Fruit fly (Drosophila melanogaster) whole organism, embryonic: ENCODE results near the gene Muc91C.
A peak's percentile ranks its signal among the peaks of the same experiment; 100 is the strongest.

Experiments used
- Bgb ChIP-seq: fragments of 200-800 bp; sonication (Bioruptor generic); IDR thresholded peaks from 2 replicates; pipeline ENCODE4 v1.3.6; 2022; ENCODE audit warnings: missing biosample characterization, missing genetic modification characterization; ENCODE audit not compliant: partially characterized antibody
- C15 ChIP-seq: fragments of 200-800 bp; sonication (Bioruptor generic); IDR thresholded peaks from 3 replicates; pipeline ENCODE4 v1.3.6; 2022; ENCODE audit warnings: missing biosample characterization, missing genetic modification characterization
- CG13894 ChIP-seq: fragments of 200-800 bp; sonication (Bioruptor generic); optimal IDR thresholded peaks from 3 replicates; lab custom pipeline; 2018; ENCODE audit warnings: missing biosample characterization, mild to moderate bottlenecking, missing genetic modification characterization, moderate library complexity
- CG15479 ChIP-seq: fragments of 200-800 bp; sonication (Bioruptor generic); optimal IDR thresholded peaks from 3 replicates; lab custom pipeline; 2019; ENCODE audit warnings: missing biosample characterization, mild to moderate bottlenecking, missing genetic modification characterization, moderate library complexity
- CG1602 ChIP-seq: fragments of 200-800 bp; sonication (Bioruptor generic); optimal IDR thresholded peaks from 3 replicates; lab custom pipeline; 2016; ENCODE audit warnings: missing biosample characterization, missing genetic modification characterization
- CG16779 ChIP-seq: fragments of 200-800 bp; sonication (Bioruptor generic); IDR thresholded peaks from 2 replicates; pipeline ENCODE4 v1.3.6; 2022; ENCODE audit warnings: missing biosample characterization, missing genetic modification characterization
- CG2678 ChIP-seq: fragments of 200-800 bp; sonication (Bioruptor generic); optimal IDR thresholded peaks from 3 replicates; lab custom pipeline; 2019; ENCODE audit warnings: missing biosample characterization, mild to moderate bottlenecking, missing genetic modification characterization, moderate library complexity
- CG2875 ChIP-seq: fragments of 200-800 bp; sonication (Bioruptor generic); optimal IDR thresholded peaks from 2 replicates; lab custom pipeline; 2017; ENCODE audit warnings: missing biosample characterization, mild to moderate bottlenecking, missing genetic modification characterization, missing genetic modification reagents
- CG30431 ChIP-seq: fragments of 200-800 bp; sonication (Bioruptor generic); optimal IDR thresholded peaks from 2 replicates; lab custom pipeline; 2017; ENCODE audit warnings: missing biosample characterization, missing genetic modification characterization
- CG31224 ChIP-seq: fragments of 200-800 bp; sonication (Bioruptor generic); IDR thresholded peaks from 2 replicates; pipeline ENCODE4 v1.3.6; 2022; ENCODE audit warnings: missing biosample characterization, missing genetic modification characterization
- CG4424 ChIP-seq: fragments of 200-800 bp; sonication (Bioruptor generic); optimal IDR thresholded peaks from 3 replicates; lab custom pipeline; 2016; ENCODE audit warnings: missing biosample characterization, missing genetic modification characterization
- CG7839 ChIP-seq: fragments of 200-800 bp; sonication (Bioruptor generic); optimal IDR thresholded peaks from 3 replicates; lab custom pipeline; 2018; ENCODE audit warnings: missing biosample characterization, mild to moderate bottlenecking, missing genetic modification characterization, moderate library complexity
- CG8478 ChIP-seq: fragments of >200 bp; optimal IDR thresholded peaks from 2 replicates; lab custom pipeline; 2018
- CG9437 ChIP-seq: fragments of 200-800 bp; sonication (Bioruptor generic); optimal IDR thresholded peaks from 2 replicates; lab custom pipeline; 2018; ENCODE audit warnings: missing biosample characterization, mild to moderate bottlenecking, missing genetic modification characterization
- CTCF ChIP-seq: fragments of 200-800 bp; sonication (Bioruptor generic); optimal IDR thresholded peaks from 2 replicates; lab custom pipeline; 2017; ENCODE audit warnings: missing biosample characterization, mild to moderate bottlenecking, missing genetic modification characterization, moderate library complexity
- D19B ChIP-seq: fragments of 200-800 bp; sonication (Bioruptor generic); optimal IDR thresholded peaks from 2 replicates; lab custom pipeline; 2017; ENCODE audit warnings: missing biosample characterization, mild to moderate bottlenecking, missing genetic modification characterization
- Deaf1 ChIP-seq: fragments of 200-800 bp; optimal IDR thresholded peaks from 3 replicates; lab custom pipeline; 2019; ENCODE audit warnings: missing biosample characterization, mild to moderate bottlenecking, missing genetic modification characterization, moderate library complexity
- Dek ChIP-seq: fragments of 200-800 bp; sonication (Bioruptor generic); optimal IDR thresholded peaks from 3 replicates; lab custom pipeline; 2019; ENCODE audit warnings: missing biosample characterization, mild to moderate bottlenecking, missing genetic modification characterization, moderate library complexity
- MBD-R2 ChIP-seq: fragments of 200-800 bp; sonication (Bioruptor generic); IDR thresholded peaks from 2 replicates; pipeline ENCODE4 v1.3.6; 2022; ENCODE audit warnings: missing biosample characterization, missing genetic modification characterization
- Nf-YA ChIP-seq: fragments of 200-800 bp; sonication (Bioruptor generic); IDR thresholded peaks from 2 replicates; pipeline ENCODE4 v1.3.6; 2022; ENCODE audit warnings: missing biosample characterization, missing genetic modification characterization
- Nf-YB ChIP-seq: fragments of 200-800 bp; sonication (Bioruptor generic); optimal IDR thresholded peaks from 3 replicates; lab custom pipeline; 2019; ENCODE audit warnings: missing biosample characterization, mild to moderate bottlenecking, missing genetic modification characterization, moderate library complexity
- Nf-YC ChIP-seq: fragments of 200-800 bp; optimal IDR thresholded peaks from 3 replicates; lab custom pipeline; 2019; ENCODE audit warnings: missing biosample characterization, mild to moderate bottlenecking, missing genetic modification characterization, moderate library complexity
- Ssrp ChIP-seq: fragments of 200-800 bp; sonication (Bioruptor generic); optimal IDR thresholded peaks from 2 replicates; lab custom pipeline; 2018; ENCODE audit warnings: missing biosample characterization, mild to moderate bottlenecking, missing genetic modification characterization, moderate library complexity
- abd-A ChIP-seq: fragments of 200-800 bp; sonication (Bioruptor generic); optimal IDR thresholded peaks from 3 replicates; lab custom pipeline; 2019; ENCODE audit warnings: missing biosample characterization, mild to moderate bottlenecking, missing genetic modification characterization, moderate library complexity
- cg ChIP-seq: fragments of 200-800 bp; sonication (Bioruptor generic); optimal IDR thresholded peaks from 3 replicates; lab custom pipeline; 2019; ENCODE audit warnings: missing biosample characterization, mild to moderate bottlenecking, missing genetic modification characterization, moderate library complexity
- chinmo ChIP-seq: fragments of 200-800 bp; sonication (Bioruptor generic); IDR thresholded peaks from 4 replicates; pipeline ENCODE4 v1.3.6; 2022; ENCODE audit warnings: missing biosample characterization, missing genetic modification characterization; ENCODE audit not compliant: partially characterized antibody
- crp ChIP-seq, 2 experiments: fragments of 200-800 bp; sonication (Bioruptor generic); optimal IDR thresholded peaks; 2 replicates in 1 of 2; 3 replicates in 1 of 2; lab custom pipeline; 2017; ENCODE audit warnings: missing biosample characterization in 2 of 2, missing genetic modification characterization in 2 of 2, mild to moderate bottlenecking in 1 of 2, moderate library complexity in 1 of 2
- da ChIP-seq: fragments of 200-800 bp; sonication (Bioruptor generic); optimal IDR thresholded peaks from 2 replicates; lab custom pipeline; 2016; ENCODE audit warnings: missing biosample characterization, missing genetic modification characterization
- dmrt11E ChIP-seq: fragments of 200-800 bp; sonication (Bioruptor generic); optimal IDR thresholded peaks from 3 replicates; lab custom pipeline; 2018; ENCODE audit warnings: missing biosample characterization, mild to moderate bottlenecking, missing genetic modification characterization, moderate library complexity
- ewg ChIP-seq: fragments of 200-800 bp; sonication (Bioruptor generic); optimal IDR thresholded peaks from 3 replicates; lab custom pipeline; 2017; ENCODE audit warnings: mild to moderate bottlenecking, missing biosample characterization, missing genetic modification reagents, missing genetic modification characterization
- gro ChIP-seq: fragments of 200-800 bp; sonication (Bioruptor generic); optimal IDR thresholded peaks from 2 replicates; lab custom pipeline; 2016; ENCODE audit warnings: missing biosample characterization, missing genetic modification characterization
- hb ChIP-seq: fragments of 200-800 bp; sonication (Bioruptor generic); IDR thresholded peaks from 3 replicates; pipeline ENCODE4 v1.3.6; 2022; ENCODE audit warnings: missing biosample characterization, missing genetic modification characterization; ENCODE audit not compliant: partially characterized antibody
- her ChIP-seq: fragments of 200-800 bp; sonication (Bioruptor generic); optimal IDR thresholded peaks from 2 replicates; lab custom pipeline; 2016; ENCODE audit warnings: missing biosample characterization, missing genetic modification characterization
- jing ChIP-seq: fragments of 200-800 bp; sonication (Bioruptor generic); optimal IDR thresholded peaks from 2 replicates; lab custom pipeline; 2018; ENCODE audit warnings: missing biosample characterization, mild to moderate bottlenecking, missing genetic modification characterization
- klu ChIP-seq: fragments of 200-800 bp; sonication (Bioruptor generic); IDR thresholded peaks from 2 replicates; pipeline ENCODE4 v1.3.6; 2022; ENCODE audit warnings: missing biosample characterization, missing genetic modification characterization
- mld ChIP-seq: fragments of 200-800 bp; sonication (Bioruptor generic); IDR thresholded peaks from 3 replicates; pipeline ENCODE4 v1.3.6; 2022; ENCODE audit warnings: missing biosample characterization, missing genetic modification characterization; ENCODE audit not compliant: partially characterized antibody
- nerfin-1 ChIP-seq: fragments of 200-800 bp; sonication (Bioruptor generic); optimal IDR thresholded peaks from 3 replicates; lab custom pipeline; 2019; ENCODE audit warnings: missing biosample characterization, mild to moderate bottlenecking, missing genetic modification characterization, moderate library complexity
- onecut ChIP-seq: fragments of 200-800 bp; sonication (Bioruptor generic); IDR thresholded peaks from 2 replicates; pipeline ENCODE4 v1.3.6; 2022; ENCODE audit warnings: missing biosample characterization, missing genetic modification characterization
- p53 ChIP-seq: fragments of 200-800 bp; sonication (Bioruptor generic); optimal IDR thresholded peaks from 2 replicates; lab custom pipeline; 2016; ENCODE audit warnings: missing biosample characterization, missing genetic modification characterization
- pfk ChIP-seq: fragments of 200-800 bp; sonication (Bioruptor generic); optimal IDR thresholded peaks from 2 replicates; lab custom pipeline; 2018; ENCODE audit warnings: missing biosample characterization, mild to moderate bottlenecking, missing genetic modification characterization, moderate library complexity
- ro ChIP-seq: fragments of 200-800 bp; sonication (Bioruptor generic); IDR thresholded peaks from 2 replicates; pipeline ENCODE4 v1.3.6; 2022; ENCODE audit warnings: missing biosample characterization, missing genetic modification characterization
- slbo ChIP-seq: fragments of 200-800 bp; sonication (Bioruptor generic); IDR thresholded peaks from 2 replicates; pipeline ENCODE4 v1.3.6; 2022; ENCODE audit warnings: missing biosample characterization, missing genetic modification characterization

Gene Muc91C

DNA sequence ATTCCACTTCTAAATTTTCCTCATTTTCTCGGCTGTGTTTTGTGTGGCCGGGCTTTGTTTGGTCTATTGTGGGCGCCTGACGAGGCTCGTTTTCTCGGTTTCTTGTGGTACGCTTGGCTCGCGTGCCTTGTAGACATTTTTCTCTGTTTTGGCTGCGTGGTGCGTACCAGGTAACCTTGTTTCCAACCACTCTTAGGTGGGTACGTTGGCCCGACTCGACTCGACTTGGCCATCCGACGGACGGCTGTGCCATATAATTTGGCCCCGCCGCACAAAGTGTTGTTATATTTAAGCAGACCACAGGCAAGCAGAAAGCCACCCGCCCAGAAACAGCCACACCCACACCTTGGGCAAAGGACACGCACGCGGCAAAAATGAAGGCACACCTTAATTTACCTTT lies 11.0 kb upstream of the Muc91C start:
- TF ChIP-seq CG31224 (GFP tag; lab: Robert Waterston, UW) (no peak), gro (GFP tag; lab: Kevin White, UChicago) (no peak), Deaf1 (no peak), slbo (GFP tag; lab: Robert Waterston, UW) (0 out of 2 replicates have a peak, but pooled peaks have one; percentile 11), onecut (no peak), CG2875 (GFP tag; lab: Kevin White, UChicago) (no peak), her (GFP tag; lab: Kevin White, UChicago) (no peak), CG13894 (peak; percentile 92)

DNA sequence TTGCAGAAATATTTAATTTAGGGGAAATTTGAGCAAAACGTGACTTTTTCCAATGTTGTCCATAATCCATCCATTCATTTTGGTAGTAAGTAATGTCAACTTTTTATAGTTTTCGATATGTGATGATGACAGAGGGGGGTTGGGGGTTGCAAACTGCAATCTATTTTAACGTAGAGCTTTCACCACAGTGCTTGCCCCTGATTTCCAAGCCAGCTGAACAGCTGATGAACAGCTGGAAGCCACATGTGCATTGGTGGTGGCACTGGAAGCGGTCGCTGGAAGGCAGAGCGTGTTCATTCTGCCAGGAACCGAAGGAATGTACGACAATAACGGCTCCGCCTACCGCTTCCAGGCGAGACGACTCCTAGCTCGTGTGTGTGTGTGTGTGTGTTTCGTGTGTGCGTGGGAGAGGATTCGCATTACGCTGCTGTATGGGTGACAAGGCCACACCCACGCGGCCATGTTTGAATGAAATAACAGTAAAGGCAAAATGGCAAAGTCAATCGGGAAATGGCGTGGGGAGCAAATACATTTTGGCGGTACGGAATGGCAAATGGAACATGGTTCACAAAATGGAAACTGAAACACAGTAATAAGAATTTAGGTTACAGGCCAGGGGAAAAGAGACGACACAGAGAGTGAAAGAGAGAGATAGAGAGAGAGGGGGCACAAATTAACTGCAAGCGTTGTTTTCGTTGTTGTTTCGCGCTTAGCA lies 6.5 kb upstream of the Muc91C start:
- TF ChIP-seq abd-A (tag; lab: Kevin White, UChicago) (peak; percentile 91), CG1602 (no peak), pfk (GFP tag; lab: Kevin White, UChicago) (peak; percentile 94), CG4424 (GFP tag; lab: Kevin White, UChicago) (no peak), da (GFP tag; lab: Kevin White, UChicago) (no peak), jing (no peak), CG2678 (tag; lab: Kevin White, UChicago) (no peak), hb (0 out of 3 replicates have a peak, but pooled peaks have one; percentile 14), Nf-YC (tag; lab: Kevin White, UChicago) (peak; percentile 84), nerfin-1 (tag; lab: Kevin White, UChicago) (peak; percentile 46), CG30431 (no peak), dmrt11E (tag; lab: Kevin White, UChicago) (no peak), Deaf1 (peak; percentile 76), D19B (GFP tag; lab: Kevin White, UChicago) (no peak), chinmo (GFP tag; lab: Robert Waterston, UW) (0 out of 4 replicates have a peak, but pooled peaks have one; percentile 40), Nf-YB (GFP tag; lab: Kevin White, UChicago) (peak; percentile 11), CTCF (GFP tag; lab: Kevin White, UChicago) (no peak), cg (GFP tag; lab: Kevin White, UChicago) (peak; percentile 7), ro (GFP tag; lab: Robert Waterston, UW) (no peak), p53 (GFP tag; lab: Kevin White, UChicago) (no peak), ewg (GFP tag; lab: Kevin White, UChicago) (peak; percentile 21), CG16779 (GFP tag; lab: Robert Waterston, UW) (no peak), crp (GFP tag; optimal IDR thresholded peaks at IDR 0.05; lab: Kevin White, UChicago) (peak in 1 of 2 experiments; percentile 14), CG15479 (GFP tag; lab: Kevin White, UChicago) (no peak)
- TF ChIP-seq, all 482 proteins: peak for 11

DNA sequence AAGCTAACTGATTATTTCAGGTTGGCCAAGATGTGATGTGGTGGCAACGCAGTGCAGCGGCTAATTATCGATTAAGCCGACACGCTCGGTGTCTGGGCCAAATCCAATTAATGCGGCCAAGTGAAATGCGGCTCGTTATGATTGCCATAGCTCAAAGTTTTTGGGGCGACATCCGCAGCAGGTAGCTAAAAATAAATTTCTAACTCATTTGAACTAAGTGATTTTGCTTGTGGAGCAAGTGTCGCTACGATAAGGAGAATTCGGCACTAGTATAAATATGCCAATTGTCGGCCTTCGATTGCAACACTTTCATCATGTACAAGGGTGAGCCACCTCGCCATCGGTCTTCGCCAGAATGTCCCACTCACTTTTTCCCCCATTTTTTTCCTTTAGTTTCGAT lies 2.4 kb upstream of the Muc91C start, which contains the start of gene CG34282:
CG34282 (plus strand) TSS at position 301 of the 400 bp plus-strand sequence.
- no peak for TF ChIP-seq klu
- no peak for TF ChIP-seq Dek (tag; lab: Kevin White, UChicago)
- no peak for TF ChIP-seq CG8478 (lab: Kevin White, UChicago)
- no peak for TF ChIP-seq Nf-YA (GFP tag; lab: Robert Waterston, UW)
- no peak for TF ChIP-seq CG7839
- TF ChIP-seq Ssrp = no peak
- no peak for TF ChIP-seq CG9437 (GFP tag; lab: Kevin White, UChicago)
- no peak for TF ChIP-seq MBD-R2 (GFP tag; lab: Robert Waterston, UW)
- no peak for TF ChIP-seq C15
- TF ChIP-seq Bgb (GFP tag; lab: Robert Waterston, UW) = no peak
- TF ChIP-seq mld (GFP tag; lab: Robert Waterston, UW) = no peak
